Fruit fly (Drosophila melanogaster): ENCODE data around the gene CG13014.

The CG13014 gene

DNA sequence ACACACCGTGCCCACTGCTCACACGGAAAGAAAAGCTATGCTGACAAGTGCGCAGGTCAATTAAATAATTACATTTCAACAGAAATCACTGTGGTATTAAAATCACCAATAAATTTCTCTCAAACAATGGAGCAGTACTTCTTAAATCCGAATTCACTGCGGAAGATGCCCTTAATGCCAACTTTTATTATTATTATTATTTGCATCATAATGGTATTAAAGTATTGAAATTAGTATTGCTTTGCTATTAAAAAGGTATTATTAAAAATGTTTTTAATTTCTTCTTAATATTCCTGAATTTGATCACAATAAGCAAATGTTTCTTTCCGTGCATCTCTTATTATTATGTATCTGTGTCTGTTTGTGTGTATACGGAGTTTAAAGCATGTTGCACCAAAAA is 7.7 kb upstream of the CG13014 start (continued):
- TF ChIP-seq CG9215 (GFP tag; IDR thresholded peaks at IDR 0.05) (0 out of 2 replicates have a peak, but pooled peaks have one; percentile 5), ewg (GFP tag; optimal IDR thresholded peaks at IDR 0.05) (peak; percentile 18), Sox102F (GFP tag; optimal IDR thresholded peaks at IDR 0.05) (peak; percentile 52), CG15269 (tag; optimal IDR thresholded peaks at IDR 0.05) (peak; percentile 57), Antp (GFP tag; optimal IDR thresholded peaks at IDR 0.05) (no peak), croc (GFP tag; conservative IDR thresholded peaks at IDR 0.05) (no peak), Opbp (GFP tag; IDR thresholded peaks at IDR 0.05; ENCODE audit: partially characterized antibody) (no peak), sens-2 (GFP tag; IDR thresholded peaks at IDR 0.05) (no peak), CG17359 (tag; optimal IDR thresholded peaks at IDR 0.05) (peak; percentile 28), CG12391 (tag; optimal IDR thresholded peaks at IDR 0.05) (peak; percentile 61), NK7.1 (GFP tag; optimal IDR thresholded peaks at IDR 0.05) (no peak), Bdp1 (GFP tag; optimal IDR thresholded peaks at IDR 0.05) (no peak), CG6854 (GFP tag; optimal IDR thresholded peaks at IDR 0.05) (peak; percentile 18), knrl (GFP tag; IDR thresholded peaks at IDR 0.05; ENCODE audit: partially characterized antibody) (no peak), aop (GFP tag; IDR thresholded peaks at IDR 0.05) (no peak), kah (GFP tag; optimal IDR thresholded peaks at IDR 0.05) (no peak), Ets65A (GFP tag) (no peak), CG3847 (GFP tag; IDR thresholded peaks at IDR 0.05) (no peak), NC2β (GFP tag; optimal IDR thresholded peaks at IDR 0.05) (no peak), vnd (GFP tag; IDR thresholded peaks at IDR 0.05; ENCODE audit: partially characterized antibody) (no peak), D19B (GFP tag; optimal IDR thresholded peaks at IDR 0.05) (no peak), CG12219 (GFP tag; optimal IDR thresholded peaks at IDR 0.05) (peak; percentile 14), dan (GFP tag; IDR thresholded peaks at IDR 0.05) (no peak), jumu (GFP tag; optimal IDR thresholded peaks at IDR 0.05) (no peak), zfh2 (GFP tag; optimal IDR thresholded peaks at IDR 0.05) (no peak), dpn (GFP tag; optimal IDR thresholded peaks at IDR 0.05) (peak in 1 of 2 experiments; percentile 11), bowl (GFP tag; IDR thresholded peaks at IDR 0.05) (no peak), slp2 (GFP tag; optimal IDR thresholded peaks at IDR 0.05) (no peak), Ssrp (tag; optimal IDR thresholded peaks at IDR 0.05) (peak; percentile 38), CG1024 (GFP tag; IDR thresholded peaks at IDR 0.05) (no peak), CG10431 (GFP tag; optimal IDR thresholded peaks at IDR 0.05) (no peak), YL-1 (GFP tag; optimal IDR thresholded peaks at IDR 0.05) (no peak), hth (optimal IDR thresholded peaks at IDR 0.05) (no peak), so (GFP tag; IDR thresholded peaks at IDR 0.05) (no peak), ssp (GFP tag; IDR thresholded peaks at IDR 0.05) (0 out of 2 replicates have a peak, but pooled peaks have one; percentile 8), CG18262 (tag; optimal IDR thresholded peaks at IDR 0.05) (peak; percentile 45), CG15696 (tag; optimal IDR thresholded peaks at IDR 0.05) (no peak), Poxn (GFP tag; IDR thresholded peaks at IDR 0.05) (no peak), CG18476 (GFP tag; optimal IDR thresholded peaks at IDR 0.05) (peak; percentile 22), Nf-YB (GFP tag; optimal IDR thresholded peaks at IDR 0.05) (no peak), MESR4 (GFP tag; optimal IDR thresholded peaks at IDR 0.05) (no peak), ro (GFP tag; IDR thresholded peaks at IDR 0.05) (no peak), Abd-B (GFP tag; optimal IDR thresholded peaks at IDR 0.05) (peak; percentile 35), dysf (GFP tag; IDR thresholded peaks at IDR 0.05) (peak; percentile 34; the same call in 2 of the 3 replicates), CG9817 (tag; optimal IDR thresholded peaks at IDR 0.05) (peak; percentile 27), Atf6 (GFP tag; IDR thresholded peaks at IDR 0.05) (0 out of 2 replicates have a peak, but pooled peaks have one; percentile 14), peb (GFP tag; IDR thresholded peaks at IDR 0.05) (no peak), CG10274 (GFP tag; optimal IDR thresholded peaks at IDR 0.05) (no peak), lov (optimal IDR thresholded peaks at IDR 0.05) (no peak), lov (GFP tag; IDR thresholded peaks at IDR 0.05) (no peak), mld (GFP tag; IDR thresholded peaks at IDR 0.05; ENCODE audit: partially characterized antibody) (no peak), CoRest (tag; optimal IDR thresholded peaks at IDR 0.05) (peak; percentile 61)

All from whole organism, embryonic.